Worm (Caenorhabditis elegans): ENCODE data around the gene twk-32.

- TF ChIP-seq pha-4 (tag; optimal IDR thresholded peaks at IDR 0.05) (no peak), ets-4 (tag; optimal IDR thresholded peaks at IDR 0.05) (no peak), unc-55 (GFP tag; optimal IDR thresholded peaks at IDR 0.05) (peak; percentile 9), nhr-11 (tag; optimal IDR thresholded peaks at IDR 0.05) (no peak), C08G9.2 (tag; optimal IDR thresholded peaks at IDR 0.05) (no peak), elt-2 (tag; optimal IDR thresholded peaks at IDR 0.05) (no peak), F13H6.1 (tag; optimal IDR thresholded peaks at IDR 0.05) (no peak)
Observed at ce11 chrV:13757349-13757748, 39.1 kb upstream of the twk-32 start.

All from whole organism, late embryonic.